Worm (Caenorhabditis elegans): ENCODE results near the gene srj-33.

- TF ChIP-seq ztf-29 (GFP tag; IDR thresholded peaks at IDR 0.05): no peak
- TF ChIP-seq tab-1 (GFP tag; IDR thresholded peaks at IDR 0.05): no peak
- no peak for TF ChIP-seq T22C8.4 (GFP tag; IDR thresholded peaks at IDR 0.05)
- TF ChIP-seq ztf-23 (GFP tag; IDR thresholded peaks at IDR 0.05): no peak
- no peak for TF ChIP-seq ref-1 (GFP tag; conservative IDR thresholded peaks at IDR 0.05)
- no peak for TF ChIP-seq med-1 (GFP tag; optimal IDR thresholded peaks at IDR 0.05; ENCODE audit: insufficient read depth)
These were observed 11.5 kb upstream of the srj-33 start, which contains the start of gene nlp-58 for ce11 chrV:9948840-9949239.
